Worm (Caenorhabditis elegans) whole organism, young adult: Measurements from ENCODE around the gene Y11D7A.19.

ENCODE experiments used
- F55B11.4 ChIP-seq: sonication (generic microtip); optimal IDR thresholded peaks from 2 replicates; lab custom pipeline; 2016; ENCODE audit warnings: missing compliant biosample characterization, missing genetic modification characterization, borderline replicate concordance; ENCODE audit not compliant: insufficient read depth
- dpff-1 ChIP-seq: sonication (generic microtip); optimal IDR thresholded peaks from 2 replicates; lab custom pipeline; 2017; ENCODE audit warnings: mild to moderate bottlenecking, missing genetic modification characterization, missing compliant biosample characterization
- ekl-4 ChIP-seq: fragments of 200-800 bp; sonication (Bioruptor generic); IDR thresholded peaks from 2 replicates; pipeline ENCODE4 v1.3.6; 2022; ENCODE audit warnings: missing genetic modification reagents, missing genetic modification characterization, missing compliant biosample characterization
- madf-10 ChIP-seq: sonication (generic microtip); optimal IDR thresholded peaks from 2 replicates; lab custom pipeline; 2016; ENCODE audit warnings: mild to moderate bottlenecking, missing genetic modification characterization, missing compliant biosample characterization
- tbx-9 ChIP-seq: sonication (generic microtip); optimal IDR thresholded peaks from 2 replicates; lab custom pipeline; 2016; ENCODE audit warnings: borderline replicate concordance, missing genetic modification characterization, inconsistent platforms, missing compliant biosample characterization
- ztf-26 ChIP-seq: sonication (generic microtip); optimal IDR thresholded peaks from 2 replicates; lab custom pipeline; 2017; ENCODE audit warnings: missing genetic modification characterization, missing compliant biosample characterization

ce11 chrIV:9296285-9296684, 29.9 kb upstream of the Y11D7A.19 start, which contains the start of gene F49C12.1:
- TF ChIP-seq madf-10 (tag; lab: Kevin White, UChicago) (no peak), F55B11.4 (no peak), ekl-4 (GFP tag; lab: Robert Waterston, UW) (no peak), tbx-9 (no peak), ztf-26 (tag; lab: Kevin White, UChicago) (no peak), dpff-1 (tag; lab: Kevin White, UChicago) (no peak)
